Fruit fly (Drosophila melanogaster) Kc167 (cell line): ENCODE data around the gene PGRP-SB1.

Source experiments
- Myc ChIP-seq: fragments of >200 bp; optimal IDR thresholded peaks from 2 replicates; lab custom pipeline; 2017; ENCODE audit warnings: missing external identifiers
- Sin3A ChIP-seq: fragments of >200 bp; optimal IDR thresholded peaks from 2 replicates; lab custom pipeline; 2018; ENCODE audit warnings: missing external identifiers
- h ChIP-seq: fragments of >200 bp; optimal IDR thresholded peaks from 3 replicates; lab custom pipeline; 2018; ENCODE audit warnings: missing external identifiers
- insv ChIP-seq: fragments of >200 bp; optimal IDR thresholded peaks from 3 replicates; lab custom pipeline; 2018; ENCODE audit warnings: missing external identifiers
- psq ChIP-seq: fragments of >200 bp; optimal IDR thresholded peaks from 2 replicates; lab custom pipeline; 2017; ENCODE audit warnings: missing external identifiers
- ttk ChIP-seq: sonication (Bioruptor generic); optimal IDR thresholded peaks from 2 replicates; lab custom pipeline; 2017; ENCODE audit warnings: missing external identifiers

DNA sequence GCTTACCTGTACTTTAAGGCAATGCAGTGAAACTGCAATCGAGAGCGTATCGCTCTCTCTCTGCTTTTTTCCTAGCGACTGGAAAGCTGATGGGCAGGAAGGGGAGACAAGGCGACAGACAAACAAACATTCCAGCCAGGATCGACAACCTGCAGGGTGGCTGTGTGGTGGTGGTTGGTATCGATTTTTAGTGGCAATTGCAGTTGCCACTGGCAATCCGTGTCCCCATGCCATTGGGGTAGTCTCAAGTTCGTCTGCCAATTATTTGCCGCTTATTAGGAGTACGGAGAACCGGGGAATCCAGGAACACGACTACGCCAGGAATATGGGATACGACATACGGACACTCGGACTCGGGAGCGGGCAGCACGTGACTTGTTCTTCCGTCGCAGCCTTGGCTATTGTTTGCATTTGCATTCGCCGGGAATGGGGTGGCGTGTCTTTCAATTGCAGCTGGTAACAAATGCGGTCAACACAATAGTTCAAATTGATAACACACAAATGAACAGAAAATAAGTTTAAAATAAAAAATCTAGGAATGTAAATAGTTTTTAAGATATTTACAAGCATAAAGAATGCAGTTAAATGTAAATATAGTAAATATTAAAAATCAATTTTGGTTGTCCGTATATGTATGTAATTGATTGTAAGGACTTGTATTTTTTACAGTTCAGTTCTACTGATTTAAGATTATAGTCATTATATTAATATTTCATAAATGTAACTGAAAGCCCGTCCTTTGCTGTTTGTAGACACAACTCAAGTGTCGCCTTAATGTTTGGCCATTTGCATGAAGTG lies 19.0 kb upstream of the PGRP-SB1 start:
- TF ChIP-seq Myc (lab: Kevin White, UChicago) (no peak), Sin3A (lab: Kevin White, UChicago) (no peak), psq (lab: Kevin White, UChicago) (no peak), ttk (lab: Kevin White, UChicago) (no peak), h (no peak), insv (no peak)
